Fruit fly (Drosophila melanogaster) whole organism, pupa: ENCODE results near the gene Sgf11.

Experiments
- CG10348 ChIP-seq: fragments of 200-800 bp; sonication (Bioruptor generic); IDR thresholded peaks from 2 replicates; pipeline ENCODE4 v1.3.6; 2022; ENCODE audit warnings: missing biosample characterization, missing genetic modification characterization
- CG12605 ChIP-seq: fragments of 200-800 bp; sonication (Bioruptor generic); IDR thresholded peaks from 2 replicates; pipeline ENCODE4 v1.3.6; 2022; ENCODE audit warnings: missing biosample characterization, missing genetic modification characterization
- CG13204 ChIP-seq: fragments of 200-800 bp; sonication (Bioruptor generic); optimal IDR thresholded peaks from 2 replicates; lab custom pipeline; 2018; ENCODE audit warnings: missing biosample characterization, mild to moderate bottlenecking, missing genetic modification characterization, moderate library complexity
- CG14655 ChIP-seq: fragments of 200-800 bp; sonication (Bioruptor generic); optimal IDR thresholded peaks from 3 replicates; lab custom pipeline; 2017; ENCODE audit warnings: mild to moderate bottlenecking, missing biosample characterization, missing genetic modification reagents, missing genetic modification characterization
- CG15710 ChIP-seq: fragments of 200-800 bp; sonication (Bioruptor generic); optimal IDR thresholded peaks from 2 replicates; lab custom pipeline; 2018; ENCODE audit warnings: missing biosample characterization, mild to moderate bottlenecking, missing genetic modification characterization, moderate library complexity
- CG17806 ChIP-seq: fragments of 200-800 bp; sonication (Bioruptor generic); optimal IDR thresholded peaks from 2 replicates; lab custom pipeline; 2018; ENCODE audit warnings: missing biosample characterization, mild to moderate bottlenecking, missing genetic modification characterization, moderate library complexity
- CG32121 ChIP-seq: fragments of 200-800 bp; sonication (Bioruptor generic); IDR thresholded peaks from 2 replicates; pipeline ENCODE4 v1.3.6; 2022; ENCODE audit warnings: missing biosample characterization, missing genetic modification characterization
- CG34367 ChIP-seq: fragments of 200-800 bp; sonication (Bioruptor generic); optimal IDR thresholded peaks from 2 replicates; lab custom pipeline; 2018; ENCODE audit warnings: missing biosample characterization, mild to moderate bottlenecking, missing genetic modification characterization
- CG4496 ChIP-seq: fragments of 200-800 bp; sonication (Bioruptor generic); IDR thresholded peaks from 3 replicates; pipeline ENCODE4 v1.3.6; 2022; ENCODE audit warnings: missing biosample characterization, missing genetic modification characterization
- CG8159 ChIP-seq: fragments of 200-800 bp; sonication (Bioruptor generic); optimal IDR thresholded peaks from 3 replicates; lab custom pipeline; 2018; ENCODE audit warnings: missing biosample characterization, mild to moderate bottlenecking, missing genetic modification characterization, moderate library complexity
- CG8301 ChIP-seq: fragments of 200-800 bp; sonication (Bioruptor generic); optimal IDR thresholded peaks from 2 replicates; lab custom pipeline; 2018; ENCODE audit warnings: missing biosample characterization, mild to moderate bottlenecking, missing genetic modification characterization
- CG9948 ChIP-seq: fragments of 200-800 bp; sonication (Bioruptor generic); optimal IDR thresholded peaks from 2 replicates; lab custom pipeline; 2018; ENCODE audit warnings: missing biosample characterization, mild to moderate bottlenecking, missing genetic modification characterization, moderate library complexity
- D1 ChIP-seq: fragments of 200-800 bp; sonication (Bioruptor generic); optimal IDR thresholded peaks from 2 replicates; lab custom pipeline; 2018; ENCODE audit warnings: missing biosample characterization, mild to moderate bottlenecking, missing genetic modification characterization, moderate library complexity
- EcR ChIP-seq: fragments of 200-800 bp; sonication (Bioruptor generic); optimal IDR thresholded peaks from 3 replicates; lab custom pipeline; 2019; ENCODE audit warnings: missing biosample characterization, missing genetic modification characterization, mild to moderate bottlenecking, moderate library complexity, missing genetic modification reagents
- Ets98B ChIP-seq: fragments of 200-800 bp; sonication (Bioruptor generic); IDR thresholded peaks from 2 replicates; pipeline ENCODE4 v1.3.6; 2022; ENCODE audit warnings: missing biosample characterization, missing genetic modification characterization
- Pif1A ChIP-seq: fragments of 200-800 bp; sonication (Bioruptor generic); optimal IDR thresholded peaks from 3 replicates; lab custom pipeline; 2016; ENCODE audit warnings: missing biosample characterization, missing genetic modification characterization
- Pif1B ChIP-seq: fragments of 200-800 bp; sonication (Bioruptor generic); optimal IDR thresholded peaks from 3 replicates; lab custom pipeline; 2016; ENCODE audit warnings: missing biosample characterization, missing genetic modification characterization
- Snoo ChIP-seq: fragments of 200-800 bp; sonication (Bioruptor generic); optimal IDR thresholded peaks from 3 replicates; lab custom pipeline; 2017; ENCODE audit warnings: missing biosample characterization, mild to moderate bottlenecking, missing genetic modification characterization, inconsistent platforms
- fd96Ca ChIP-seq: fragments of 200-800 bp; sonication (Bioruptor generic); IDR thresholded peaks from 3 replicates; pipeline ENCODE4 v1.3.6; 2022; ENCODE audit warnings: missing biosample characterization, missing genetic modification characterization
- gl ChIP-seq: fragments of 200-800 bp; sonication (Bioruptor generic); optimal IDR thresholded peaks from 2 replicates; lab custom pipeline; 2018; ENCODE audit warnings: missing biosample characterization, mild to moderate bottlenecking, missing genetic modification characterization
- rn ChIP-seq: fragments of 200-800 bp; sonication (Bioruptor generic); IDR thresholded peaks from 2 replicates; pipeline ENCODE4 v1.3.6; 2022; ENCODE audit warnings: missing biosample characterization, missing genetic modification characterization

Sgf11 gene

dm6 chr3L:18637348-18637747 is 44.3 kb downstream of the Sgf11 start:
- TF ChIP-seq CG8301 (tag; lab: Kevin White, UChicago) (no peak), Ets98B (GFP tag; lab: Robert Waterston, UW) (no peak), gl (no peak), D1 (tag; lab: Kevin White, UChicago) (no peak), rn (no peak), Pif1B (GFP tag; lab: Kevin White, UChicago) (no peak), CG12605 (GFP tag; lab: Robert Waterston, UW) (no peak), Snoo (tag; lab: Kevin White, UChicago) (no peak), Pif1A (GFP tag; lab: Kevin White, UChicago) (no peak), CG32121 (GFP tag; lab: Robert Waterston, UW) (no peak), CG13204 (GFP tag; lab: Kevin White, UChicago) (no peak), CG8159 (tag; lab: Kevin White, UChicago) (no peak), CG9948 (tag; lab: Kevin White, UChicago) (no peak), CG14655 (GFP tag; lab: Kevin White, UChicago) (no peak), EcR (GFP tag; lab: Kevin White, UChicago) (no peak)

- TF ChIP-seq EcR (GFP tag; lab: Kevin White, UChicago) (no peak), gl (no peak), Pif1A (GFP tag; lab: Kevin White, UChicago) (no peak), CG8159 (tag; lab: Kevin White, UChicago) (no peak), Snoo (tag; lab: Kevin White, UChicago) (no peak), CG17806 (tag; lab: Kevin White, UChicago) (no peak), CG14655 (GFP tag; lab: Kevin White, UChicago) (no peak), CG13204 (GFP tag; lab: Kevin White, UChicago) (no peak), CG34367 (tag; lab: Kevin White, UChicago) (no peak), Ets98B (GFP tag; lab: Robert Waterston, UW) (no peak), Pif1B (GFP tag; lab: Kevin White, UChicago) (no peak), CG10348 (no peak), CG15710 (tag; lab: Kevin White, UChicago) (no peak), fd96Ca (GFP tag; lab: Robert Waterston, UW) (no peak), CG4496 (GFP tag; lab: Robert Waterston, UW) (no peak), CG9948 (tag; lab: Kevin White, UChicago) (no peak)
Measured at dm6 chr3L:18636782-18637181, 44.9 kb downstream of the Sgf11 start.

dm6 chr3L:18634792-18635471 is 46.7 kb downstream of the Sgf11 start:
- TF ChIP-seq CG34367 (tag; lab: Kevin White, UChicago) (no peak), CG8159 (tag; lab: Kevin White, UChicago) (no peak), EcR (GFP tag; lab: Kevin White, UChicago) (no peak), rn (no peak), CG10348 (no peak), CG15710 (tag; lab: Kevin White, UChicago) (no peak), Pif1A (GFP tag; lab: Kevin White, UChicago) (no peak)

- TF ChIP-seq gl = no peak
- TF ChIP-seq CG10348 = no peak
- no peak for TF ChIP-seq CG9948 (tag; lab: Kevin White, UChicago)
- TF ChIP-seq CG15710 (tag; lab: Kevin White, UChicago) = no peak
- TF ChIP-seq CG8301 (tag; lab: Kevin White, UChicago) = no peak
- no peak for TF ChIP-seq CG4496 (GFP tag; lab: Robert Waterston, UW)
- no peak for TF ChIP-seq fd96Ca (GFP tag; lab: Robert Waterston, UW)
- TF ChIP-seq Pif1A (GFP tag; lab: Kevin White, UChicago) = no peak
- TF ChIP-seq CG32121 (GFP tag; lab: Robert Waterston, UW) = no peak
- TF ChIP-seq CG8159 (tag; lab: Kevin White, UChicago) = no peak
- TF ChIP-seq rn = no peak
- no peak for TF ChIP-seq CG17806 (tag; lab: Kevin White, UChicago)
Measured at dm6 chr3L:18633084-18633483, 48.6 kb downstream of the Sgf11 start.

dm6 chr3L:18632187-18632635 is 49.4 kb downstream of the Sgf11 start:
- TF ChIP-seq D1 (tag; lab: Kevin White, UChicago) (no peak), CG17806 (tag; lab: Kevin White, UChicago) (no peak), Pif1A (GFP tag; lab: Kevin White, UChicago) (no peak), CG14655 (GFP tag; lab: Kevin White, UChicago) (no peak), CG4496 (GFP tag; lab: Robert Waterston, UW) (no peak), CG32121 (GFP tag; lab: Robert Waterston, UW) (no peak)
